Worm (Caenorhabditis elegans) whole organism, L3 larva: Measurements from ENCODE around the gene F35C11.2.

Source experiments
- ZK546.5 ChIP-seq: sonication (generic microtip); optimal IDR thresholded peaks from 2 replicates; lab custom pipeline; 2017; ENCODE audit warnings: missing biosample characterization, missing genetic modification characterization
- aly-2 ChIP-seq: fragments of 150-350 bp; optimal IDR thresholded peaks from 2 replicates; lab custom pipeline; 2014; ENCODE audit warnings: missing biosample characterization, missing genetic modification characterization
- ama-1 ChIP-seq: fragments of 150-350 bp; optimal IDR thresholded peaks from 2 replicates; lab custom pipeline; 2018
- ceh-16 ChIP-seq: sonication (generic microtip); optimal IDR thresholded peaks from 2 replicates; lab custom pipeline; 2017; ENCODE audit warnings: missing biosample characterization, missing genetic modification characterization
- egl-27 ChIP-seq: sonication (generic microtip); optimal IDR thresholded peaks from 4 replicates; lab custom pipeline; 2017; ENCODE audit warnings: missing biosample characterization, missing genetic modification reagents, missing genetic modification characterization
- elt-1 ChIP-seq: fragments of 150-350 bp; optimal IDR thresholded peaks from 2 replicates; lab custom pipeline; 2014; ENCODE audit warnings: missing biosample characterization, missing genetic modification characterization
- elt-2 ChIP-seq: sonication (generic microtip); optimal IDR thresholded peaks from 2 replicates; lab custom pipeline; 2016; ENCODE audit warnings: missing genetic modification reagents, mild to moderate bottlenecking, missing genetic modification characterization, missing compliant biosample characterization
- elt-3 ChIP-seq, 3 experiments: fragments of 150-350 bp in 1 of 3; sonication (generic microtip) in 2 of 3; optimal IDR thresholded peaks; 2 replicates in 2 of 3; 4 replicates in 1 of 3; lab custom pipeline; 2014 to 2017; ENCODE audit warnings: missing biosample characterization in 3 of 3, missing genetic modification characterization in 3 of 3
- fkh-10 ChIP-seq: sonication (generic microtip); optimal IDR thresholded peaks from 2 replicates; lab custom pipeline; 2017; ENCODE audit warnings: missing biosample characterization, missing genetic modification reagents, missing genetic modification characterization
- fkh-2 ChIP-seq: fragments of 150-350 bp; optimal IDR thresholded peaks from 2 replicates; lab custom pipeline; 2014; ENCODE audit warnings: missing biosample characterization, missing genetic modification reagents, missing genetic modification characterization
- fos-1 ChIP-seq: fragments of 150-350 bp; optimal IDR thresholded peaks from 2 replicates; lab custom pipeline; 2014; ENCODE audit warnings: missing biosample characterization, missing genetic modification characterization
- hmg-11 ChIP-seq: sonication (generic microtip); optimal IDR thresholded peaks from 2 replicates; lab custom pipeline; 2016; ENCODE audit warnings: missing genetic modification characterization, missing compliant biosample characterization
- lin-15B ChIP-seq: fragments of 150-350 bp; optimal IDR thresholded peaks from 2 replicates; lab custom pipeline; 2014; ENCODE audit warnings: missing biosample characterization, missing genetic modification characterization
- lin-39 ChIP-seq: fragments of 150-350 bp; optimal IDR thresholded peaks from 2 replicates; lab custom pipeline; 2018; ENCODE audit warnings: missing biosample characterization, missing genetic modification reagents, missing genetic modification characterization
- mdl-1 ChIP-seq: fragments of 150-350 bp; optimal IDR thresholded peaks from 2 replicates; lab custom pipeline; 2014; ENCODE audit warnings: missing biosample characterization, missing genetic modification characterization
- mml-1 ChIP-seq: fragments of 150-350 bp; sonication (generic microtip); optimal IDR thresholded peaks from 3 replicates; lab custom pipeline; 2014; ENCODE audit warnings: missing biosample characterization, missing genetic modification characterization
- nhr-12 ChIP-seq: fragments of 150-350 bp; optimal IDR thresholded peaks from 2 replicates; lab custom pipeline; 2014; ENCODE audit warnings: missing biosample characterization, missing genetic modification characterization
- nhr-23 ChIP-seq: fragments of 150-350 bp; optimal IDR thresholded peaks from 2 replicates; lab custom pipeline; 2014; ENCODE audit warnings: missing biosample characterization, missing genetic modification reagents, missing genetic modification characterization
- nhr-28 ChIP-seq: fragments of 150-350 bp; optimal IDR thresholded peaks from 2 replicates; lab custom pipeline; 2014; ENCODE audit warnings: missing biosample characterization, missing genetic modification characterization
- nhr-43 ChIP-seq: sonication (generic microtip); optimal IDR thresholded peaks from 2 replicates; lab custom pipeline; 2016; ENCODE audit warnings: mild to moderate bottlenecking, missing genetic modification characterization, missing compliant biosample characterization; ENCODE audit not compliant: poor library complexity, severe bottlenecking
- nhr-67 ChIP-seq: fragments of 150-350 bp; optimal IDR thresholded peaks from 2 replicates; lab custom pipeline; 2014; ENCODE audit warnings: missing biosample characterization, missing genetic modification characterization
- nhr-76 ChIP-seq: fragments of 150-350 bp; sonication (generic microtip); optimal IDR thresholded peaks from 5 replicates; lab custom pipeline; 2014; ENCODE audit warnings: missing biosample characterization, missing genetic modification characterization
- nhr-77 ChIP-seq: fragments of 150-350 bp; optimal IDR thresholded peaks from 2 replicates; lab custom pipeline; 2014; ENCODE audit warnings: missing biosample characterization, missing genetic modification characterization
- pha-4 ChIP-seq: fragments of 150-350 bp; optimal IDR thresholded peaks from 2 replicates; lab custom pipeline; 2014; ENCODE audit warnings: missing biosample characterization, missing genetic modification reagents, missing genetic modification characterization
- pqm-1 ChIP-seq: fragments of 150-350 bp; optimal IDR thresholded peaks from 2 replicates; lab custom pipeline; 2017; ENCODE audit warnings: missing biosample characterization, missing genetic modification characterization, inconsistent platforms
- sea-2 ChIP-seq: fragments of 150-350 bp; sonication (generic microtip); optimal IDR thresholded peaks from 4 replicates; lab custom pipeline; 2014; ENCODE audit warnings: missing biosample characterization, missing genetic modification reagents, missing genetic modification characterization
- snpc-4 ChIP-seq: fragments of 150-350 bp; optimal IDR thresholded peaks from 2 replicates; lab custom pipeline; 2014; ENCODE audit warnings: missing biosample characterization, missing genetic modification characterization
- tbx-2 ChIP-seq: sonication (generic microtip); optimal IDR thresholded peaks from 2 replicates; lab custom pipeline; 2016; ENCODE audit warnings: mild to moderate bottlenecking, missing genetic modification characterization, missing compliant biosample characterization
- unc-62 ChIP-seq: fragments of 150-350 bp; sonication (generic microtip); optimal IDR thresholded peaks from 4 replicates; lab custom pipeline; 2014; ENCODE audit warnings: missing biosample characterization, missing genetic modification reagents, missing genetic modification characterization
- ztf-11 ChIP-seq: fragments of 150-350 bp; optimal IDR thresholded peaks from 2 replicates; lab custom pipeline; 2014; ENCODE audit warnings: missing biosample characterization, missing genetic modification characterization

The F35C11.2 gene

DNA sequence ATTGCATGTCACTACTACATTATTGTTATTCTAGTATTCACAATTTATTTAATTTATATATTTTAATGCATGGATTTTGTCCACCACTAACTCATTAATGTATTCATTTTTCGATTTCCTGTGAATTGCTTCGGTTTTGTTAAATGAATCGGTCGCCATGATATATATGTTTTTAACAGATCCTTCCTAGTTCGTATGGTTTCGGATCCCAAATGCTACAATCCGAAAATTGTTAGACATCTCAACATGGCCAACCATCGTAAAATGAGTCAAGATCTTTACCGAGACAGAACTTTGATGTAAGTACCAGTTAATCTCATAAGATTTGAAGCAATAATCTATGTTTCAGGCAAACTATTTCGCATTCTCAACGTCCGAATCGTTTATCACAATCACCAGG, 24.4 kb upstream of the F35C11.2 start:
- TF ChIP-seq ceh-16 (no peak), mdl-1 (no peak), pha-4 (no peak), fkh-10 (no peak), lin-39 (tag; lab: Kevin White, UChicago) (no peak), mml-1 (tag; lab: Kevin White, UChicago) (no peak), snpc-4 (tag; lab: Kevin White, UChicago) (no peak), fos-1 (tag; lab: Kevin White, UChicago) (no peak), fkh-2 (tag; lab: Kevin White, UChicago) (no peak), nhr-77 (tag; lab: Kevin White, UChicago) (no peak), nhr-28 (tag; lab: Kevin White, UChicago) (no peak), tbx-2 (tag; lab: Kevin White, UChicago) (no peak), elt-1 (no peak), nhr-76 (tag; lab: Kevin White, UChicago) (no peak), ZK546.5 (no peak), elt-3 (tag; optimal IDR thresholded peaks at IDR 0.05; lab: Kevin White, UChicago) (no peak), hmg-11 (tag; lab: Kevin White, UChicago) (no peak), nhr-67 (tag; lab: Kevin White, UChicago) (no peak)
- TF ChIP-seq, all 47 proteins: peak for 0

DNA sequence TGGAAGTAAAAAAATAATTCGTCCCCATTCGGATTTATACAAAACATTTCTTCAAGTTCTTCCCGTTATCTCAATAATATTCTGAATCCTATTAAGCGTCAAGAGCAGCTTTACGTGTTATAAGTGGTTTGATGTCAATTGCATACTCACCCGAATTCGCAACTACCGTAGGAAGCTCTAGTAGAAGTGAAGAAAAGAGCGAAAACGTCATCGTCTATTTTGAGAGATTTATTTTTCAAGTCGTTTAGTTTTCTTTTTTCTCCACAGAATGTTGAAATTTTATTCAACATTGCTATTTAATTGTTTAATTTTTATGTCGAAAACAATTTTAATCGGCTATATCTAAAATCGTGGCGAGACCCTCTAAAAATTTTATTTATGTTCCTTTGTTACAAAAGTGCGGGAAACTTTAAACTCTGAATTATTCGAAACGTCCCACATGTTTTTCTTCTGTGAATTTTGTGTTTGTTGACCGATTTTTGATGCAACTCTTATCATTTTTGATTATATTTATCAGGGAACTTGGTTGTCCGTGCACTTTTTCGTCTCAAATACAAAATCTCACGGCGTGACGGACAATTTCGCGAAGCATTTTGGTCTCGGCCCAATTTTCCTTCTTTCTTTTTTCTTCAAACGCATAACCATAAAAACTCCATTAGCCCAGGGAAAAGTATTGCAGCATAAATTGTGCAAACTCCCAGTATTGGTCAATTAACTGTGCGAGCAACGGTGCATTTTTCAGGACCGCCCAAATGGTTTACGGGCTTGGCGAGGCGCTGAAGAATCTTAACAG, 21.4 kb upstream of the F35C11.2 start, which contains the start of gene tdc-1:
Gene tdc-1, plus strand, starts transcription at position 743 of the 793 bp plus-strand sequence.
- TF ChIP-seq snpc-4 (tag; lab: Kevin White, UChicago) (no peak), egl-27 (no peak), nhr-23 (tag; lab: Kevin White, UChicago) (no peak), nhr-28 (tag; lab: Kevin White, UChicago) (no peak)

DNA sequence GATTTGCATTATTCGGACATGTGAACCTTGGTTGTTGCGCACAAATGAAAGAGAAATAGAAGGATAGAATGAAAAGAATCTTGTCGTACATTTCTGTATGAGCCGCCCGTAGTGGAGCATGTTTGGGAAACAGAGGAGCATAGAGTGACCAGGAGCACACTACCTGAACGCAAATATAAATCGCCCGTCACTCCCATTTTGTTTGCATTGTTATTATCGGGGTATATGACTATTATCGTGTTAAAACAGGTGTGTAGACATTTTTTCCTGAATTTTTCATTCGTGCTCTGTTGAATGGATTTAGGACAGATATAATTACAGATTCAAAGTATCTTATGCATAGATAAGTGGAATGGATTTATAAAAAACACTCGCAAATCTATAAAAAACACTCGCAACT, 20.7 kb upstream of the F35C11.2 start, which contains the start of gene K01C8.2:
Gene K01C8.2, minus strand, starts transcription at position 101 of the 400 bp plus-strand sequence.
- TF ChIP-seq nhr-23 (tag; lab: Kevin White, UChicago): no peak
- TF ChIP-seq elt-3 (tag; optimal IDR thresholded peaks at IDR 0.05; lab: Kevin White, UChicago): no peak
- TF ChIP-seq sea-2: no peak
- no peak for TF ChIP-seq fkh-2 (tag; lab: Kevin White, UChicago)
- TF ChIP-seq ztf-11: no peak
- TF ChIP-seq aly-2 (tag; lab: Kevin White, UChicago): no peak
- TF ChIP-seq fos-1 (tag; lab: Kevin White, UChicago): no peak
- TF ChIP-seq lin-15B: no peak
- no peak for TF ChIP-seq nhr-12

DNA sequence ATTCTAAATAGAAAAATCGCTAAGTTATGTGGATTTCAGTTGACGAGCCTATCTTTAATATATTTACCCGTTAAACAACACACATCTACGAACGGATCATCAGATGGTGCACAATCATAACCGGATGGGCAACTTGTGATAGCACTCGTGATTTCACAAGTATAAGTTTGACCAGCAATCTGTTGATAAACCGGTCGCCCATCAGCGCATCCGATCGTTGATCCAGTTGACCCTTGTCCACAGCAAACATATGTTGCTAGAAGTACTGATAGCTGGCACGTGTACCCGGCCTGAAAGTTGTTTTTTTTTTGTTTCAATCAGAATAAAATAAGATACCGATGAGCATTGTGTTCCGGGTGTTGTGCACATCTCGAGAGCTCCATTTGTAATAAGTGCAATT, 19.0 kb upstream of the F35C11.2 start:
- TF ChIP-seq nhr-43 (tag; lab: Kevin White, UChicago) (peak; percentile 2), tbx-2 (tag; lab: Kevin White, UChicago) (no peak)
- TF ChIP-seq, all 47 proteins: peak for 1

DNA sequence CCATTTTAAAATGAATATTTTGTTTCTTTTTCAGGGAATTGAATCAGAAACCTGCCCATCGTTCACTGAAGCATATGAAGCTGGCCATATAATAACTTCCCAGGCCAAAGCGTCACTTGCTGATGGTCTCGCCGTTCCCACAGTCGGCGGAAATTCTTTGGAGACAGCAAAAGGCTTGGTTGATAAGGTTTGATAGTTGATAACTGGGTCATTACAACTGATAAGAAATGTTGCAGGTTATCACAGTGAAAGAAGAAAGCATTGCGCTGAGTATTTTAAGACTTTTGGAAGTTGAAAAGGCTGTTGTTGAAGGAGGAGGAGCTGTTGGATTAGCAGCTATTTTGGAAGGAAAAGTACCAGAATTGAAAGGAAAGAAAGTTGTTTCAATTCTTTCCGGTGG, 17.9 kb upstream of the F35C11.2 start:
- TF ChIP-seq elt-2 (tag; lab: Kevin White, UChicago) (peak; percentile 82), pqm-1 (tag; lab: Kevin White, UChicago) (peak; percentile 12), nhr-23 (tag; lab: Kevin White, UChicago) (peak; percentile 13), elt-3 (tag; optimal IDR thresholded peaks at IDR 0.05; lab: Kevin White, UChicago) (peak in 2 of 3 experiments; percentile 29 to 63), ama-1 (lab: Kevin White, UChicago) (no peak), nhr-67 (tag; lab: Kevin White, UChicago) (no peak)

DNA sequence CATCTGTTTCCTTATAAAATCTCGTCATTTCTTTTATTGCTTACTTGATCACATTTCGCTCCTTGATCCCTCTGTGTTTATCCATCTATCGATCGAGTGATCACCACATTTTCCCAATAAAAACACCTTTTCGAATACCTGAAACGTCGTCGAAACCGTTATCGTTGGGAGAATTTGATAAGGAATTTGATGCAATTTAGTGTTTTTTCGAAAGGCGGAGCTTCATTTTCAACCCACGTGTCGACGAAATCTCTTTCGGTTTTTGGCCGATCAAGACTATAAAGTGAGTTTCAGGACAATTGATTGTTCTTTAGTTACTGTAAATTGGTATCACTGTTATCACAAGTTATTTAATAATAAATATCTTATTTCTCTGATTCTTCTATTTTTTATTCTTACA, 16.0 kb upstream of the F35C11.2 start, which contains the start of gene srdh-1:
Gene srdh-1, plus strand, starts transcription at position 43 of the 400 bp plus-strand sequence.
- TF ChIP-seq nhr-43 (tag; lab: Kevin White, UChicago) (peak; percentile 13), unc-62 (GFP tag; lab: Kevin White, UChicago) (no peak)
- TF ChIP-seq, all 47 proteins: peak for 1
